Worm (Caenorhabditis elegans) whole organism, mixed stage, embryonic: ENCODE measurements around the gene ugt-65.

Experiments used
- elt-3 ChIP-seq: fragments of 150-350 bp; optimal IDR thresholded peaks from 2 replicates; lab custom pipeline; 2014; ENCODE audit warnings: missing biosample characterization, missing genetic modification characterization
- flh-1 ChIP-seq: fragments of 200-800 bp; sonication (Bioruptor generic); optimal IDR thresholded peaks from 2 replicates; lab custom pipeline; 2018; ENCODE audit warnings: mild to moderate bottlenecking, missing genetic modification characterization, moderate library complexity, missing compliant biosample characterization
- pha-4 ChIP-seq: fragments of 150-350 bp; optimal IDR thresholded peaks from 2 replicates; lab custom pipeline; 2018; ENCODE audit warnings: missing biosample characterization, missing genetic modification reagents, missing genetic modification characterization
- ztf-11 ChIP-seq: fragments of 150-350 bp; optimal IDR thresholded peaks from 2 replicates; lab custom pipeline; 2014; ENCODE audit warnings: missing biosample characterization, missing genetic modification characterization

ce11 chrIV:12427687-12428284 lies 7.3 kb downstream of the ugt-65 start:
- TF ChIP-seq pha-4 (tag; lab: Kevin White, UChicago) = no peak
- TF ChIP-seq flh-1 (GFP tag; lab: Kevin White, UChicago) = no peak
- no peak for TF ChIP-seq ztf-11 (tag; lab: Kevin White, UChicago)
- TF ChIP-seq elt-3 = no peak
